Fruit fly (Drosophila melanogaster) Kc167 (cell line): Measurements from ENCODE around the gene CG18404.

Source experiments
- Myc ChIP-seq: fragments of >200 bp; optimal IDR thresholded peaks from 2 replicates; lab custom pipeline; 2017; ENCODE audit warnings: missing external identifiers
- h ChIP-seq: fragments of >200 bp; optimal IDR thresholded peaks from 3 replicates; lab custom pipeline; 2018; ENCODE audit warnings: missing external identifiers
- insv ChIP-seq: fragments of >200 bp; optimal IDR thresholded peaks from 3 replicates; lab custom pipeline; 2018; ENCODE audit warnings: missing external identifiers
- psq ChIP-seq: fragments of >200 bp; optimal IDR thresholded peaks from 2 replicates; lab custom pipeline; 2017; ENCODE audit warnings: missing external identifiers
- ttk ChIP-seq: sonication (Bioruptor generic); optimal IDR thresholded peaks from 2 replicates; lab custom pipeline; 2017; ENCODE audit warnings: missing external identifiers

DNA sequence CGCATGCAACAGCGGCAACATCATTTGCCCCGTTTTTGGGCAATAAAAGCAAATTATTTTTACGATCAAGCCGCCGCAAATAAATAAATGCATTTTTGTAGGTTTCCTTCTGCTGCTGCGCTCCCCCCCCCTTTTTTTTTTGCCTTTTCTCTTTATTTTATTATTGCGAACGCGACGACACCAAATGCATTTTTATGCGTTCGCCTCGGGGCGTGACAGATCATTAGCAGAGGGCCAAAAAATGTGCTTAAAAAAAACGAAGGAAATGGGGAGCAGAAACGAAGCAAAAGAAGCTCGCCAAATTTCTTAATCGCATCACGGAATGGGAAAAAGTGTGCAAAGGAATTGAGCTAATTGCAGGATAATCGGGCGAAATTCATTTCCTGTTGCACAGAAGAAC is 34.4 kb downstream of the CG18404 start:
- TF ChIP-seq h (lab: Kevin White, UChicago) (no peak), Myc (lab: Kevin White, UChicago) (no peak), psq (no peak), ttk (lab: Kevin White, UChicago) (no peak), insv (lab: Kevin White, UChicago) (no peak)
